Fruit fly (Drosophila melanogaster) whole organism, embryonic: Measurements from ENCODE around the gene CCDC53.

Experiments
- CG11085 ChIP-seq: fragments of 200-800 bp; sonication (Bioruptor generic); IDR thresholded peaks from 2 replicates; pipeline ENCODE4 v1.3.6; 2022; ENCODE audit warnings: missing biosample characterization, missing genetic modification characterization
- CG11560 ChIP-seq: fragments of 200-800 bp; sonication (Bioruptor generic); IDR thresholded peaks from 3 replicates; pipeline ENCODE4 v1.3.6; 2022; ENCODE audit warnings: missing biosample characterization, missing genetic modification characterization
- CG12155 ChIP-seq: fragments of 200-800 bp; sonication (Bioruptor generic); optimal IDR thresholded peaks from 3 replicates; lab custom pipeline; 2016; ENCODE audit warnings: missing biosample characterization, missing genetic modification characterization
- CG12299 ChIP-seq: fragments of 200-800 bp; sonication (Bioruptor generic); optimal IDR thresholded peaks from 2 replicates; lab custom pipeline; 2018; ENCODE audit warnings: missing biosample characterization, mild to moderate bottlenecking, missing genetic modification characterization
- CG13775 ChIP-seq: fragments of 200-800 bp; sonication (Bioruptor generic); optimal IDR thresholded peaks from 3 replicates; lab custom pipeline; 2017; ENCODE audit warnings: missing biosample characterization, mild to moderate bottlenecking, missing genetic modification characterization
- CG13894 ChIP-seq: fragments of 200-800 bp; sonication (Bioruptor generic); optimal IDR thresholded peaks from 3 replicates; lab custom pipeline; 2018; ENCODE audit warnings: missing biosample characterization, mild to moderate bottlenecking, missing genetic modification characterization, moderate library complexity
- CG1603 ChIP-seq: fragments of 200-800 bp; sonication (Bioruptor generic); optimal IDR thresholded peaks from 2 replicates; lab custom pipeline; 2019; ENCODE audit warnings: missing biosample characterization, mild to moderate bottlenecking, missing genetic modification characterization, moderate library complexity
- CG17361 ChIP-seq: fragments of 200-800 bp; sonication (Bioruptor generic); IDR thresholded peaks from 3 replicates; pipeline ENCODE4 v1.3.6; 2022; ENCODE audit warnings: missing biosample characterization, missing genetic modification characterization
- CG17912 ChIP-seq: fragments of 200-800 bp; sonication (Bioruptor generic); optimal IDR thresholded peaks from 2 replicates; lab custom pipeline; 2018; ENCODE audit warnings: missing biosample characterization, mild to moderate bottlenecking, missing genetic modification characterization
- CG1792 ChIP-seq: fragments of 200-800 bp; sonication (Bioruptor generic); optimal IDR thresholded peaks from 2 replicates; lab custom pipeline; 2016; ENCODE audit warnings: missing biosample characterization, missing genetic modification characterization
- CG30431 ChIP-seq: fragments of 200-800 bp; sonication (Bioruptor generic); optimal IDR thresholded peaks from 2 replicates; lab custom pipeline; 2017; ENCODE audit warnings: missing biosample characterization, missing genetic modification characterization
- CG31224 ChIP-seq: fragments of 200-800 bp; sonication (Bioruptor generic); IDR thresholded peaks from 2 replicates; pipeline ENCODE4 v1.3.6; 2022; ENCODE audit warnings: missing biosample characterization, missing genetic modification characterization
- CG32767 ChIP-seq: fragments of 200-800 bp; sonication (Bioruptor generic); IDR thresholded peaks from 2 replicates; pipeline ENCODE4 v1.3.6; 2022; ENCODE audit warnings: missing biosample characterization, missing genetic modification characterization
- CG4328 ChIP-seq: fragments of 200-800 bp; sonication (Bioruptor generic); optimal IDR thresholded peaks from 3 replicates; lab custom pipeline; 2017; ENCODE audit warnings: missing biosample characterization, missing genetic modification reagents, missing genetic modification characterization
- CG8281 ChIP-seq: fragments of 200-800 bp; sonication (Bioruptor generic); optimal IDR thresholded peaks from 2 replicates; lab custom pipeline; 2018; ENCODE audit warnings: missing biosample characterization, mild to moderate bottlenecking, missing genetic modification characterization, moderate library complexity
- CG9215 ChIP-seq: fragments of 200-800 bp; sonication (Bioruptor generic); IDR thresholded peaks from 2 replicates; pipeline ENCODE4 v1.3.6; 2022; ENCODE audit warnings: missing biosample characterization, missing genetic modification characterization
- CG9932 ChIP-seq: fragments of 200-800 bp; sonication (Bioruptor generic); IDR thresholded peaks from 2 replicates; pipeline ENCODE4 v1.3.6; 2022; ENCODE audit warnings: missing biosample characterization, missing genetic modification characterization
- CrebB ChIP-seq: fragments of 200-800 bp; sonication (Bioruptor generic); optimal IDR thresholded peaks from 3 replicates; lab custom pipeline; 2018; ENCODE audit warnings: missing biosample characterization, mild to moderate bottlenecking, missing genetic modification characterization
- Doc3 ChIP-seq: fragments of 200-800 bp; sonication (Bioruptor generic); IDR thresholded peaks from 3 replicates; pipeline ENCODE4 v1.3.6; 2022; ENCODE audit warnings: missing biosample characterization, missing genetic modification characterization; ENCODE audit not compliant: partially characterized antibody
- H2.0 ChIP-seq: fragments of 200-800 bp; sonication (Bioruptor generic); IDR thresholded peaks from 2 replicates; pipeline ENCODE4 v1.3.6; 2022; ENCODE audit warnings: missing biosample characterization, missing genetic modification characterization
- Hey ChIP-seq: fragments of 200-800 bp; sonication (Bioruptor generic); optimal IDR thresholded peaks from 3 replicates; lab custom pipeline; 2018; ENCODE audit warnings: missing biosample characterization, mild to moderate bottlenecking, missing genetic modification characterization
- Hr51 ChIP-seq, 2 experiments: fragments of 200-800 bp; sonication (Bioruptor generic); optimal IDR thresholded peaks; 2 replicates in 1 of 2; 3 replicates in 1 of 2; lab custom pipeline; 2016 to 2018; ENCODE audit warnings: missing biosample characterization in 2 of 2, missing genetic modification characterization in 2 of 2, mild to moderate bottlenecking in 1 of 2, moderate library complexity in 1 of 2
- Kr ChIP-seq: fragments of 200-800 bp; sonication (Bioruptor generic); optimal IDR thresholded peaks from 2 replicates; lab custom pipeline; 2017; ENCODE audit warnings: missing biosample characterization, mild to moderate bottlenecking, missing genetic modification characterization
- Myb ChIP-seq: fragments of 200-800 bp; sonication (Bioruptor generic); optimal IDR thresholded peaks from 2 replicates; lab custom pipeline; 2016; ENCODE audit warnings: missing biosample characterization, missing genetic modification characterization
- Pdp1 ChIP-seq, 2 experiments: fragments of 200-800 bp; sonication (Bioruptor generic); optimal IDR thresholded peaks; 3 replicates each; lab custom pipeline; 2016; ENCODE audit warnings: missing biosample characterization in 2 of 2, missing genetic modification characterization in 2 of 2, mild to moderate bottlenecking in 1 of 2, moderate library complexity in 1 of 2
- Rx ChIP-seq: fragments of 200-800 bp; sonication (Bioruptor generic); IDR thresholded peaks from 2 replicates; pipeline ENCODE4 v1.3.6; 2022; ENCODE audit warnings: missing biosample characterization, missing genetic modification characterization
- Side ChIP-seq: fragments of 200-800 bp; sonication (Bioruptor generic); optimal IDR thresholded peaks from 2 replicates; lab custom pipeline; 2016; ENCODE audit warnings: missing biosample characterization, missing genetic modification characterization
- Spps ChIP-seq: fragments of 200-800 bp; sonication (Bioruptor generic); optimal IDR thresholded peaks from 2 replicates; lab custom pipeline; 2018; ENCODE audit warnings: missing biosample characterization, mild to moderate bottlenecking, missing genetic modification characterization
- Stat92E ChIP-seq, 3 experiments: fragments of >200 bp in 2 of 3; fragments of 200-800 bp in 1 of 3; sonication (Bioruptor generic) in 1 of 3; optimal IDR thresholded peaks; 2 replicates each; lab custom pipeline; 2017 to 2019; ENCODE audit warnings: missing biosample characterization in 3 of 3, missing genetic modification characterization in 3 of 3, mild to moderate bottlenecking in 1 of 3, moderate library complexity in 1 of 3
- bsh ChIP-seq, 2 experiments: fragments of 200-800 bp; sonication (Bioruptor generic); optimal IDR thresholded peaks; 2 replicates each; lab custom pipeline; 2017 to 2018; ENCODE audit warnings: mild to moderate bottlenecking in 2 of 2, missing biosample characterization in 2 of 2, missing genetic modification characterization in 2 of 2, moderate library complexity in 1 of 2
- chif ChIP-seq, 2 experiments: fragments of 200-800 bp; sonication (Bioruptor generic); optimal IDR thresholded peaks; 3 replicates each; lab custom pipeline; 2016; ENCODE audit warnings: missing biosample characterization in 2 of 2, missing genetic modification characterization in 2 of 2
- emc ChIP-seq: fragments of 200-800 bp; sonication (Bioruptor generic); optimal IDR thresholded peaks from 2 replicates; lab custom pipeline; 2016; ENCODE audit warnings: missing biosample characterization, missing genetic modification characterization
- gem ChIP-seq: fragments of 200-800 bp; sonication (Bioruptor generic); optimal IDR thresholded peaks from 2 replicates; lab custom pipeline; 2019; ENCODE audit warnings: missing biosample characterization, mild to moderate bottlenecking, missing genetic modification characterization, moderate library complexity
- gsb ChIP-seq: fragments of 200-800 bp; sonication (Bioruptor generic); IDR thresholded peaks from 2 replicates; pipeline ENCODE4 v1.3.6; 2022; ENCODE audit warnings: missing biosample characterization, missing genetic modification characterization
- insv ChIP-seq, 2 experiments: fragments of 200-800 bp; sonication (Bioruptor generic); optimal IDR thresholded peaks; 3 replicates each; lab custom pipeline; 2016 to 2018; ENCODE audit warnings: missing biosample characterization in 2 of 2, missing genetic modification characterization in 2 of 2
- lmd ChIP-seq: fragments of 200-800 bp; sonication (Bioruptor generic); IDR thresholded peaks from 2 replicates; pipeline ENCODE4 v1.3.6; 2022; ENCODE audit warnings: missing biosample characterization, missing genetic modification characterization
- luna ChIP-seq: fragments of 200-800 bp; sonication (Bioruptor generic); optimal IDR thresholded peaks from 2 replicates; lab custom pipeline; 2016; ENCODE audit warnings: missing biosample characterization, missing genetic modification characterization
- nerfin-2 ChIP-seq: fragments of 200-800 bp; sonication (Bioruptor generic); IDR thresholded peaks from 2 replicates; pipeline ENCODE4 v1.3.6; 2022; ENCODE audit warnings: missing biosample characterization, missing genetic modification characterization; ENCODE audit not compliant: partially characterized antibody
- org-1 ChIP-seq: fragments of 200-800 bp; sonication (Bioruptor generic); optimal IDR thresholded peaks from 2 replicates; lab custom pipeline; 2017; ENCODE audit warnings: missing biosample characterization, missing genetic modification characterization
- p53 ChIP-seq: fragments of 200-800 bp; sonication (Bioruptor generic); optimal IDR thresholded peaks from 2 replicates; lab custom pipeline; 2016; ENCODE audit warnings: missing biosample characterization, missing genetic modification characterization
- peb ChIP-seq: fragments of 200-800 bp; sonication (Bioruptor generic); IDR thresholded peaks from 2 replicates; pipeline ENCODE4 v1.3.6; 2022; ENCODE audit warnings: missing biosample characterization, missing genetic modification characterization
- pros ChIP-seq: fragments of 200-800 bp; sonication (Bioruptor generic); optimal IDR thresholded peaks from 3 replicates; lab custom pipeline; 2019; ENCODE audit warnings: missing biosample characterization, mild to moderate bottlenecking, missing genetic modification characterization, moderate library complexity
- pum ChIP-seq: fragments of 200-800 bp; sonication (Bioruptor generic); optimal IDR thresholded peaks from 2 replicates; lab custom pipeline; 2016; ENCODE audit warnings: missing biosample characterization, missing genetic modification characterization
- rib ChIP-seq: fragments of 200-800 bp; sonication (Bioruptor generic); IDR thresholded peaks from 2 replicates; pipeline ENCODE4 v1.3.6; 2022; ENCODE audit warnings: missing biosample characterization, missing genetic modification characterization
- ro ChIP-seq: fragments of 200-800 bp; sonication (Bioruptor generic); IDR thresholded peaks from 2 replicates; pipeline ENCODE4 v1.3.6; 2022; ENCODE audit warnings: missing biosample characterization, missing genetic modification characterization
- shn ChIP-seq: fragments of 200-800 bp; sonication (Bioruptor generic); optimal IDR thresholded peaks from 3 replicates; lab custom pipeline; 2016; ENCODE audit warnings: missing biosample characterization, missing genetic modification characterization
- tio ChIP-seq: fragments of 200-800 bp; sonication (Bioruptor generic); optimal IDR thresholded peaks from 2 replicates; lab custom pipeline; 2017; ENCODE audit warnings: missing biosample characterization, missing genetic modification characterization, inconsistent platforms
- toy ChIP-seq: fragments of 200-800 bp; sonication (Bioruptor generic); IDR thresholded peaks from 2 replicates; pipeline ENCODE4 v1.3.6; 2022; ENCODE audit warnings: missing biosample characterization, missing genetic modification characterization
- wek ChIP-seq: fragments of 200-800 bp; sonication (Bioruptor generic); optimal IDR thresholded peaks from 3 replicates; lab custom pipeline; 2018; ENCODE audit warnings: missing biosample characterization, mild to moderate bottlenecking, missing genetic modification characterization, moderate library complexity

CCDC53 gene

dm6 chr2L:8081640-8082485 lies 41.0 kb downstream of the CCDC53 start (continued):
- no peak for TF ChIP-seq CG11085 (GFP tag; lab: Robert Waterston, UW)
- TF ChIP-seq CG13775 (GFP tag; lab: Kevin White, UChicago) = peak; percentile 87
- TF ChIP-seq CG1603 (tag; lab: Kevin White, UChicago) = peak; percentile 14
- TF ChIP-seq CG12155 = peak; percentile 68
- no peak for TF ChIP-seq nerfin-2 (GFP tag; lab: Robert Waterston, UW)
- TF ChIP-seq gsb (GFP tag; lab: Robert Waterston, UW) = no peak
- TF ChIP-seq peb (GFP tag; lab: Robert Waterston, UW) = 0 out of 2 replicates have a peak, but pooled peaks have one; percentile 6
- peak; percentile 12 for TF ChIP-seq CG8281 (tag; lab: Kevin White, UChicago)
- TF ChIP-seq toy (GFP tag; lab: Robert Waterston, UW) = no peak
- no peak for TF ChIP-seq Stat92E (GFP tag; optimal IDR thresholded peaks at IDR 0.05; lab: Kevin White, UChicago)
- peak; percentile 44 for TF ChIP-seq pum
- TF ChIP-seq lmd (GFP tag; lab: Robert Waterston, UW) = peak; percentile 91
- TF ChIP-seq CG4328 (GFP tag; lab: Kevin White, UChicago) = peak; percentile 48
- peak; percentile 57 for TF ChIP-seq Spps (tag; lab: Kevin White, UChicago)
- peak; percentile 48 for TF ChIP-seq ro (GFP tag; lab: Robert Waterston, UW)
- TF ChIP-seq H2.0 = peak; percentile 80
- no peak for TF ChIP-seq CG17912 (GFP tag; lab: Kevin White, UChicago)
- TF ChIP-seq Hey (tag; lab: Kevin White, UChicago) = no peak
- TF ChIP-seq CG30431 (GFP tag; lab: Kevin White, UChicago) = peak; percentile 81
- TF ChIP-seq p53 (GFP tag; lab: Kevin White, UChicago) = no peak
- no peak for TF ChIP-seq Myb
- no peak for TF ChIP-seq shn (GFP tag; lab: Kevin White, UChicago)
- TF ChIP-seq CrebB (tag; lab: Kevin White, UChicago) = peak; percentile 43
- no peak for TF ChIP-seq CG31224
- TF ChIP-seq luna (GFP tag; lab: Kevin White, UChicago) = no peak
- peak; percentile 63; the same call in 1 of the 3 replicates for TF ChIP-seq CG11560
- no peak for TF ChIP-seq emc (GFP tag; lab: Kevin White, UChicago)
- no peak for TF ChIP-seq CG9215 (GFP tag; lab: Robert Waterston, UW)
- peak; percentile 21; the same call in 1 of the 2 replicates for TF ChIP-seq rib (GFP tag; lab: Robert Waterston, UW)
- peak; percentile 92 for TF ChIP-seq CG32767 (GFP tag; lab: Robert Waterston, UW)
- TF ChIP-seq CG9932 = peak; percentile 58
- TF ChIP-seq bsh (GFP tag; optimal IDR thresholded peaks at IDR 0.05; lab: Kevin White, UChicago) = peak; percentile 68 to 80
- no peak for TF ChIP-seq Side (GFP tag; lab: Kevin White, UChicago)
- no peak for TF ChIP-seq CG1792 (GFP tag; lab: Kevin White, UChicago)
- TF ChIP-seq insv (GFP tag; optimal IDR thresholded peaks at IDR 0.05; lab: Kevin White, UChicago) = peak in 1 of 2 experiments; percentile 50
- TF ChIP-seq wek (GFP tag; lab: Kevin White, UChicago) = no peak
- peak; percentile 27 to 84 for TF ChIP-seq Hr51 (GFP tag; optimal IDR thresholded peaks at IDR 0.05; lab: Kevin White, UChicago)
- peak; percentile 90 for TF ChIP-seq CG17361 (GFP tag; lab: Robert Waterston, UW)
- TF ChIP-seq chif (GFP tag; optimal IDR thresholded peaks at IDR 0.05; lab: Kevin White, UChicago) = peak in 1 of 2 experiments; percentile 55
- peak in 1 of 2 experiments; percentile 34 for TF ChIP-seq Pdp1 (GFP tag; optimal IDR thresholded peaks at IDR 0.05; lab: Kevin White, UChicago)
- peak; percentile 65 for TF ChIP-seq CG12299 (tag; lab: Kevin White, UChicago)
- peak; percentile 88 for TF ChIP-seq tio (GFP tag; lab: Kevin White, UChicago)
- TF ChIP-seq Doc3 (GFP tag; lab: Robert Waterston, UW) = no peak
- TF ChIP-seq CG13894 (tag; lab: Kevin White, UChicago) = no peak
- peak; percentile 69 for TF ChIP-seq pros (GFP tag; lab: Kevin White, UChicago)
- peak; percentile 73 for TF ChIP-seq org-1 (GFP tag; lab: Kevin White, UChicago)
- TF ChIP-seq Rx (GFP tag; lab: Robert Waterston, UW) = no peak
- peak; percentile 81 for TF ChIP-seq Kr
- TF ChIP-seq gem (tag; lab: Kevin White, UChicago) = peak; percentile 94
